Worm (Caenorhabditis elegans) whole organism, late embryonic: ENCODE results near the gene flp-17.
"Not testable (repeated sequence)": the region's sequence is repeated elsewhere in the genome, so short reads cannot be mapped to it uniquely, and the experiment has no call there.

Experiments used
- F13H6.1 ChIP-seq: sonication (generic microtip); optimal IDR thresholded peaks from 2 replicates; lab custom pipeline; 2016; ENCODE audit warnings: missing genetic modification characterization, missing compliant biosample characterization
- T23F11.4 ChIP-seq: fragments of 200-800 bp; sonication (Bioruptor generic); optimal IDR thresholded peaks from 2 replicates; lab custom pipeline; 2018; ENCODE audit warnings: mild to moderate bottlenecking, missing genetic modification characterization, missing compliant biosample characterization
- Y22D7AL.16 ChIP-seq: sonication (generic microtip); optimal IDR thresholded peaks from 2 replicates; lab custom pipeline; 2016; ENCODE audit warnings: missing genetic modification characterization, missing compliant biosample characterization
- ahr-1 ChIP-seq: sonication (generic microtip); optimal IDR thresholded peaks from 2 replicates; lab custom pipeline; 2016; ENCODE audit warnings: missing genetic modification characterization, missing compliant biosample characterization
- ceh-18 ChIP-seq: sonication (generic microtip); optimal IDR thresholded peaks from 2 replicates; lab custom pipeline; 2016; ENCODE audit warnings: missing genetic modification characterization, missing compliant biosample characterization
- ceh-2 ChIP-seq: sonication (generic microtip); optimal IDR thresholded peaks from 2 replicates; lab custom pipeline; 2016; ENCODE audit warnings: missing genotype, missing genetic modification characterization, missing compliant biosample characterization
- ceh-22 ChIP-seq: sonication (generic microtip); optimal IDR thresholded peaks from 2 replicates; lab custom pipeline; 2017; ENCODE audit warnings: missing biosample characterization, missing genetic modification characterization
- ceh-30 ChIP-seq: fragments of 150-350 bp; optimal IDR thresholded peaks from 2 replicates; lab custom pipeline; 2014; ENCODE audit warnings: missing biosample characterization, missing genetic modification characterization
- ceh-31 ChIP-seq: sonication (generic microtip); optimal IDR thresholded peaks from 2 replicates; lab custom pipeline; 2016; ENCODE audit warnings: missing genetic modification characterization, missing compliant biosample characterization
- ceh-48 ChIP-seq: sonication (generic microtip); optimal IDR thresholded peaks from 2 replicates; lab custom pipeline; 2016; ENCODE audit warnings: missing genetic modification characterization, inconsistent platforms, missing compliant biosample characterization
- dmd-4 ChIP-seq: sonication (generic microtip); optimal IDR thresholded peaks from 2 replicates; lab custom pipeline; 2016; ENCODE audit warnings: borderline replicate concordance, missing genetic modification characterization, missing compliant biosample characterization
- elt-2 ChIP-seq: sonication (generic microtip); optimal IDR thresholded peaks from 2 replicates; lab custom pipeline; 2016; ENCODE audit warnings: missing genetic modification reagents, missing genetic modification characterization, missing compliant biosample characterization
- elt-4 ChIP-seq: sonication (generic microtip); optimal IDR thresholded peaks from 2 replicates; lab custom pipeline; 2016; ENCODE audit warnings: missing genetic modification characterization, missing compliant biosample characterization
- eyg-1 ChIP-seq: sonication (generic microtip); optimal IDR thresholded peaks from 2 replicates; lab custom pipeline; 2016; ENCODE audit warnings: missing genotype, missing genetic modification characterization, missing compliant biosample characterization
- fkh-10 ChIP-seq: fragments of 150-350 bp; optimal IDR thresholded peaks from 2 replicates; lab custom pipeline; 2014; ENCODE audit warnings: missing biosample characterization, missing genetic modification reagents, missing genetic modification characterization
- fkh-6 ChIP-seq: sonication (generic microtip); optimal IDR thresholded peaks from 2 replicates; lab custom pipeline; 2016; ENCODE audit warnings: missing genetic modification characterization, missing compliant biosample characterization
- hlh-13 ChIP-seq: fragments of 200-800 bp; sonication (Bioruptor generic); optimal IDR thresholded peaks from 2 replicates; lab custom pipeline; 2018; ENCODE audit warnings: mild to moderate bottlenecking, missing genetic modification characterization, missing compliant biosample characterization
- hlh-8 ChIP-seq: sonication (generic microtip); optimal IDR thresholded peaks from 2 replicates; lab custom pipeline; 2016; ENCODE audit warnings: missing genotype, missing genetic modification characterization, missing compliant biosample characterization
- madf-2 ChIP-seq: sonication (generic microtip); optimal IDR thresholded peaks from 2 replicates; lab custom pipeline; 2017; ENCODE audit warnings: missing genetic modification characterization, missing compliant biosample characterization
- nfya-1 ChIP-seq: sonication (generic microtip); optimal IDR thresholded peaks from 2 replicates; lab custom pipeline; 2017; ENCODE audit warnings: missing genetic modification characterization, mild to moderate bottlenecking, missing compliant biosample characterization, antibody characterized with exemption, moderate library complexity
- nhr-11 ChIP-seq: fragments of 150-350 bp; optimal IDR thresholded peaks from 2 replicates; lab custom pipeline; 2014; ENCODE audit warnings: missing biosample characterization, missing genetic modification characterization
- nhr-232 ChIP-seq: sonication (generic microtip); optimal IDR thresholded peaks from 2 replicates; lab custom pipeline; 2016; ENCODE audit warnings: missing genetic modification characterization, missing compliant biosample characterization
- pag-3 ChIP-seq: sonication (generic microtip); optimal IDR thresholded peaks from 2 replicates; lab custom pipeline; 2016; ENCODE audit warnings: missing compliant biosample characterization, missing genetic modification characterization, borderline replicate concordance
- pha-4 ChIP-seq: fragments of 150-350 bp; optimal IDR thresholded peaks from 2 replicates; lab custom pipeline; 2018; ENCODE audit warnings: missing biosample characterization, missing genetic modification reagents, missing genetic modification characterization
- ref-2 ChIP-seq: sonication (generic microtip); optimal IDR thresholded peaks from 2 replicates; lab custom pipeline; 2016; ENCODE audit warnings: missing genetic modification characterization, missing compliant biosample characterization
- rnt-1 ChIP-seq: sonication (generic microtip); optimal IDR thresholded peaks from 2 replicates; lab custom pipeline; 2016; ENCODE audit warnings: missing genetic modification characterization, missing compliant biosample characterization
- sdc-2 ChIP-seq: sonication (generic microtip); optimal IDR thresholded peaks from 2 replicates; lab custom pipeline; 2016; ENCODE audit warnings: missing genotype, missing genetic modification characterization, missing compliant biosample characterization
- sox-2 ChIP-seq: fragments of 200-800 bp; sonication (Bioruptor generic); IDR thresholded peaks from 2 replicates; pipeline ENCODE4 v1.3.6; 2022; ENCODE audit warnings: missing genetic modification reagents, missing genetic modification characterization, missing compliant biosample characterization
- syd-9 ChIP-seq: sonication (generic microtip); optimal IDR thresholded peaks from 2 replicates; lab custom pipeline; 2016; ENCODE audit warnings: mild to moderate bottlenecking, missing genetic modification characterization, moderate library complexity, missing compliant biosample characterization
- tbx-2 ChIP-seq: sonication (generic microtip); optimal IDR thresholded peaks from 2 replicates; lab custom pipeline; 2016; ENCODE audit warnings: missing genetic modification characterization, missing compliant biosample characterization
- tbx-7 ChIP-seq: sonication (generic microtip); optimal IDR thresholded peaks from 2 replicates; lab custom pipeline; 2016; ENCODE audit warnings: missing genotype, missing genetic modification characterization, missing compliant biosample characterization
- ttx-3 ChIP-seq: sonication (generic microtip); optimal IDR thresholded peaks from 2 replicates; lab custom pipeline; 2016; ENCODE audit warnings: missing genetic modification reagents, missing genetic modification characterization, missing compliant biosample characterization
- unc-3 ChIP-seq, 2 experiments: fragments of 200-800 bp in 1 of 2; sonication (Bioruptor generic) in 1 of 2; sonication (generic microtip) in 1 of 2; conservative IDR thresholded peaks in 1 of 2; optimal IDR thresholded peaks in 1 of 2; 2 replicates each; pipeline versions ENCODE4 v1.3.6 to Lab custom; 2016 to 2022; ENCODE audit warnings: missing compliant biosample characterization in 2 of 2, missing genetic modification characterization in 2 of 2, missing genetic modification reagents in 1 of 2
- unc-55 ChIP-seq: sonication (generic microtip); optimal IDR thresholded peaks from 2 replicates; lab custom pipeline; 2017; ENCODE audit warnings: missing biosample characterization, missing genetic modification reagents, missing genetic modification characterization

Gene flp-17

ce11 chrIV:17174980-17175379, 16.7 kb downstream of the flp-17 start:
- TF ChIP-seq sox-2 (no peak), elt-2 (tag; lab: Kevin White, UChicago) (peak; percentile 20), dmd-4 (no peak), T23F11.4 (no peak), tbx-2 (tag; lab: Kevin White, UChicago) (no peak), tbx-7 (tag; lab: Kevin White, UChicago) (no peak), ref-2 (no peak), syd-9 (no peak), unc-55 (GFP tag; lab: Kevin White, UChicago) (no peak)

- TF ChIP-seq nhr-232 (tag; lab: Kevin White, UChicago), result no peak
- no peak for TF ChIP-seq nhr-11 (tag; lab: Kevin White, UChicago)
- TF ChIP-seq Y22D7AL.16 (tag; lab: Kevin White, UChicago), result no peak
- TF ChIP-seq dmd-4, result no peak
- no peak for TF ChIP-seq elt-4 (tag; lab: Kevin White, UChicago)
- TF ChIP-seq ttx-3 (tag; lab: Kevin White, UChicago), result no peak
- TF ChIP-seq elt-2 (tag; lab: Kevin White, UChicago), result peak; percentile 93
- no peak for TF ChIP-seq sdc-2 (tag; lab: Kevin White, UChicago)
These were observed 17.6 kb downstream of the flp-17 start for ce11 chrIV:17174087-17174486.

- peak; percentile 83 for TF ChIP-seq elt-2 (tag; lab: Kevin White, UChicago)
- TF ChIP-seq ceh-2 (tag; lab: Kevin White, UChicago), result no peak
These were observed 20.0 kb downstream of the flp-17 start for ce11 chrIV:17171732-17172131.

ce11 chrIV:17166974-17167373, 24.7 kb downstream of the flp-17 start, which contains the start of gene skr-12:
skr-12 (plus strand) TSS chrIV:17167274.
- TF ChIP-seq ceh-31 (tag; lab: Kevin White, UChicago) (no peak), sdc-2 (tag; lab: Kevin White, UChicago) (no peak)

- TF ChIP-seq madf-2 (tag; lab: Kevin White, UChicago); unc-3 (GFP tag; conservative IDR thresholded peaks at IDR 0.05; lab: Robert Waterston, UW); unc-3 (tag; optimal IDR thresholded peaks at IDR 0.05; lab: Kevin White, UChicago); pag-3: not testable (repeated sequence)
These were observed 26.0 kb downstream of the flp-17 start, which contains the start of gene skr-8 for ce11 chrIV:17165734-17166133. skr-8 (minus strand) TSS chrIV:17165834.

ce11 chrIV:17163273-17163672, 28.4 kb downstream of the flp-17 start, which contains the start of gene skr-9:
skr-9 (plus strand) TSS chrIV:17163573.
- not testable (repeated sequence) for TF ChIP-seq elt-4, fkh-6, F13H6.1 (tag; lab: Kevin White, UChicago)

- TF ChIP-seq hlh-8 (no peak), pha-4 (tag; lab: Kevin White, UChicago) (no peak), ceh-30 (tag; lab: Kevin White, UChicago) (no peak), tbx-2 (tag; lab: Kevin White, UChicago) (no peak), rnt-1 (tag; lab: Kevin White, UChicago) (no peak), hlh-13 (GFP tag; lab: Kevin White, UChicago) (no peak), nhr-232 (tag; lab: Kevin White, UChicago) (no peak)
These were observed 29.2 kb downstream of the flp-17 start, which contains the start of gene skr-13 for ce11 chrIV:17162515-17162914. skr-13 (minus strand) TSS chrIV:17162615.

- TF ChIP-seq elt-4 (tag; lab: Kevin White, UChicago), result no peak
- no peak for TF ChIP-seq elt-2 (tag; lab: Kevin White, UChicago)
- TF ChIP-seq ceh-2 (tag; lab: Kevin White, UChicago), result no peak
- TF ChIP-seq eyg-1 (tag; lab: Kevin White, UChicago), result no peak
- TF ChIP-seq fkh-10 (GFP tag; lab: Kevin White, UChicago), result no peak
- no peak for TF ChIP-seq nfya-1 (tag; lab: Kevin White, UChicago)
- TF ChIP-seq unc-3 (GFP tag; conservative IDR thresholded peaks at IDR 0.05; lab: Robert Waterston, UW), result no peak
- TF ChIP-seq unc-3 (tag; optimal IDR thresholded peaks at IDR 0.05; lab: Kevin White, UChicago), result no peak
- no peak for TF ChIP-seq ahr-1 (tag; lab: Kevin White, UChicago)
- TF ChIP-seq ceh-18 (tag; lab: Kevin White, UChicago), result no peak
- no peak for TF ChIP-seq ceh-30 (tag; lab: Kevin White, UChicago)
- no peak for TF ChIP-seq ceh-22 (tag; lab: Kevin White, UChicago)
- TF ChIP-seq hlh-8, result no peak
- no peak for TF ChIP-seq nhr-11 (tag; lab: Kevin White, UChicago)
- no peak for TF ChIP-seq madf-2 (tag; lab: Kevin White, UChicago)
- no peak for TF ChIP-seq ceh-48 (tag; lab: Kevin White, UChicago)
These were observed 38.7 kb downstream of the flp-17 start for ce11 chrIV:17153002-17153401.
